Worm (Caenorhabditis elegans): ENCODE data around the gene T19D12.6.

DNA sequence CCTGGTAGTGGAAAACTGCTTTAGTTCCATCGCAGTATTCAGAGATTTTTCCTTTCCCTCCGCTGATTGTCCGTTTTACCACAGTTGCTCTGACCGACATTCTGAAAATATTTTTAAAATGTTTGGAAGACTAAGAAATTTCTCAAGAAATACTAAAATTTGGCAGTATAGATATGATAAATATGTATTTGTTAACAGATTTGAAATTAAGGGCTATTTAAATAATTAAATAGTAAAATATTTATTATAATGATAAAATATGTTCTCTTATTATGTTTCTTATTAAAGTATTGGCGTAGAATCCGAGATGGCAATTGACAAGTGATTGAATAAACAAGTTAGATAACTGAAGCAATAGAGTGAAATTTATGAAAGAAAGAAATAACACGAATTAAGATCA lies 48.8 kb downstream of the T19D12.6 start, which contains the start of gene aipr-1:
- no peak for TF ChIP-seq alr-1 (tag; optimal IDR thresholded peaks at IDR 0.05)
- no peak for TF ChIP-seq unc-62 (GFP tag; optimal IDR thresholded peaks at IDR 0.05)
- no peak for TF ChIP-seq snpc-4 (tag; optimal IDR thresholded peaks at IDR 0.05)
- no peak for TF ChIP-seq skn-1 (tag; optimal IDR thresholded peaks at IDR 0.05)
- no peak for TF ChIP-seq lin-13 (GFP tag; optimal IDR thresholded peaks at IDR 0.05)
- TF ChIP-seq lin-11 (tag; optimal IDR thresholded peaks at IDR 0.05) = no peak
- no peak for TF ChIP-seq nhr-11 (tag; optimal IDR thresholded peaks at IDR 0.05)
- no peak for TF ChIP-seq blmp-1 (tag; optimal IDR thresholded peaks at IDR 0.05; ENCODE audit: insufficient read depth)
